Worm (Caenorhabditis elegans): ENCODE measurements around the gene lbp-3.

Gene lbp-3

DNA sequence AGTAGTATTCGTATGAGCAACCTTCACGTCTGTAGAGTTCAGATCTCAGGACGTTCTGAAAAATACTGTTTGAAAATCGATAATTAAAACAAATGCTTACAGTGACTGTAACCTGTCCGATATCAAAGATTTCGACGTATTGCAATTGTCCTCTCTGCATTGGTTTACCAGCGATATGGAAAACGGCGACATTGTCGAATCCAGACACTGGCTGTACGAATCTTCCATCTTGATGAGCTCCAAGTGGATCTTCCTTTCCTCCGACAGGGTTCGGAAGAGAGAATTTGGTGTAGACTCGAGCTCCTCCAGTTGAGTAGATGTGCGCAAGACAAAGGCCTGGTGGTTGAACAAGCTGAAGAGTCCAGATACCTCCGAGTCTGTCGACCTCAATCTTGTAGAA, 28.5 kb upstream of the lbp-3 start:
- no peak for TF ChIP-seq Y5F2A.4 (GFP tag; optimal IDR thresholded peaks at IDR 0.05)
- TF ChIP-seq unc-62 (GFP tag; optimal IDR thresholded peaks at IDR 0.05 in 1 of 2), result peak in 1 of 2 experiments; percentile 87
- TF ChIP-seq unc-62 (tag; optimal IDR thresholded peaks at IDR 0.05), result no peak

DNA sequence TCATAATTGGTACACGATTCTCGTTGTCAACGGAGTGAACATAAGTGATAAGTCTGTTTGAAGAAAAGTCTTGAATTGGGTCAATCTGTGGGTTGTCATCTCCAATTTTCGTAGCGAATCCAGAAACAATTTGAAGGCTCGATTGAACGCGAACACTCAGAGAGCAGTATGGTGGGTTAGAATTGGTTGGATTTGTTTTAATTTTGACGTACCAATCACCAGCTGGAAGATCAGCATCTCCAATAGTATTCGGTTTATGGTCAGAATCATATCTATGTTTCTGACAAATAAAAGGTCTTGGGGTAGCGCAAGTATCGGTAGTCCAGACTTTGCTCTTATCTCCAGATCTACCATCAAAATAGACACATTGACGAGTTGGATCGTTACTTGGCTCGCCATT, 26.6 kb upstream of the lbp-3 start:
- TF ChIP-seq lin-1 (GFP tag; IDR thresholded peaks at IDR 0.05), result no peak
- TF ChIP-seq unc-62 (GFP tag; optimal IDR thresholded peaks at IDR 0.05 in 1 of 2), result peak in 1 of 2 experiments; percentile 96
- no peak for TF ChIP-seq unc-62 (tag; optimal IDR thresholded peaks at IDR 0.05)
- no peak for TF ChIP-seq mxl-3 (GFP tag; optimal IDR thresholded peaks at IDR 0.05)
- no peak for TF ChIP-seq zfp-3 (GFP tag; conservative IDR thresholded peaks at IDR 0.05)
- no peak for TF ChIP-seq daf-12 (tag; optimal IDR thresholded peaks at IDR 0.05)
- no peak for TF ChIP-seq lin-39 (tag; optimal IDR thresholded peaks at IDR 0.05)
- no peak for TF ChIP-seq rbr-2 (tag; optimal IDR thresholded peaks at IDR 0.05)
- no peak for TF ChIP-seq vab-7 (GFP tag; IDR thresholded peaks at IDR 0.05)
- no peak for TF ChIP-seq ZK337.2 (GFP tag; IDR thresholded peaks at IDR 0.05)

DNA sequence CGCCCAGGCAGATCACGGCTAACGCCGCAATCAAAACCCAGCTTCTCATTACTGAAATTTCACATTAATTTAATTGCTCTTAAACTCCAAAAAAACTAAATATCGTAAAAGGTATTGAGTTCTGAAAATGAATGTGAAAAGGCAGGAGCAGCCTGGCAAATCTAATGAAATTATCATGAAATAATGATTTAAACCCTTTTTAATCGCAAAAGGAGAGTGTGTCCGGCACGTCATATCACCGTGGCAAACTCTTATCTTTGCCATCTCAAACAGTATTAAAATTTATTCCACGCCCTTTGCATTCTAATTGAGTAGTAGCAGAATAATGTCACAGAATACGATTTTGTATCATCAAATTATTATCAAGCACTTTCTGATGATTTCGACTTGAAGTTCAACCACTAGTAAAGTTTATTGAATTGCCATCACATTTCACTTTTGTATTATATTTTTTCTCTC, 21.8 kb upstream of the lbp-3 start, which contains the start of gene F28B4.3:
Gene F28B4.3 (minus strand): TSS at position 51 of the 459 bp plus-strand sequence.
- TF ChIP-seq skn-1 (tag; optimal IDR thresholded peaks at IDR 0.05), result no peak
- peak; percentile 41; the same call in 1 of the 2 replicates for TF ChIP-seq lin-1 (GFP tag; IDR thresholded peaks at IDR 0.05)
- TF ChIP-seq zip-11 (GFP tag; IDR thresholded peaks at IDR 0.05), result no peak
- TF ChIP-seq ceh-62 (tag; optimal IDR thresholded peaks at IDR 0.05), result no peak
- peak; percentile 86 for TF ChIP-seq nhr-28 (tag; optimal IDR thresholded peaks at IDR 0.05)
- peak; percentile 26 for TF ChIP-seq jun-1 (tag; optimal IDR thresholded peaks at IDR 0.05)
- no peak for TF ChIP-seq D1046.2 (GFP tag; IDR thresholded peaks at IDR 0.05)
- TF ChIP-seq tra-1 (GFP tag; IDR thresholded peaks at IDR 0.05), result 0 out of 2 replicates have a peak, but pooled peaks have one; percentile 47
- TF ChIP-seq saeg-2 (GFP tag; IDR thresholded peaks at IDR 0.05), result no peak
- no peak for TF ChIP-seq nhr-76 (tag; optimal IDR thresholded peaks at IDR 0.05)
- TF ChIP-seq nhr-77 (tag; optimal IDR thresholded peaks at IDR 0.05), result peak; percentile 47
- TF ChIP-seq spr-1 (tag; optimal IDR thresholded peaks at IDR 0.05), result no peak
- TF ChIP-seq lin-39 (tag; optimal IDR thresholded peaks at IDR 0.05), result no peak
- TF ChIP-seq duxl-1 (tag; optimal IDR thresholded peaks at IDR 0.05; ENCODE audit: poor library complexity), result peak; percentile 3
- peak; percentile 4 for TF ChIP-seq nhr-102 (tag; optimal IDR thresholded peaks at IDR 0.05)
- no peak for TF ChIP-seq Y5F2A.4 (GFP tag; optimal IDR thresholded peaks at IDR 0.05)
- TF ChIP-seq ceh-20 (GFP tag; IDR thresholded peaks at IDR 0.05), result peak; percentile 29; the same call in 1 of the 2 replicates
- TF ChIP-seq hlh-11 (tag; optimal IDR thresholded peaks at IDR 0.05), result peak; percentile 68
- no peak for TF ChIP-seq daf-16 (GFP tag; optimal IDR thresholded peaks at IDR 0.05)
- peak; percentile 37 for TF ChIP-seq daf-16 (tag; optimal IDR thresholded peaks at IDR 0.05)
- peak; percentile 73 for TF ChIP-seq dmd-6 (GFP tag; IDR thresholded peaks at IDR 0.05)
- TF ChIP-seq dve-1 (tag; optimal IDR thresholded peaks at IDR 0.05; ENCODE audit: insufficient read depth), result peak; percentile 75
- TF ChIP-seq hmg-1.1 (GFP tag; IDR thresholded peaks at IDR 0.05), result no peak
- TF ChIP-seq pqm-1 (tag; optimal IDR thresholded peaks at IDR 0.05), result peak; percentile 96
- no peak for TF ChIP-seq lin-29 (GFP tag; IDR thresholded peaks at IDR 0.05)
- no peak for TF ChIP-seq zag-1 (tag; optimal IDR thresholded peaks at IDR 0.05)
- TF ChIP-seq mes-2 (tag; optimal IDR thresholded peaks at IDR 0.05; ENCODE audit: poor library complexity, severe bottlenecking), result peak; percentile 29
- TF ChIP-seq php-3 (GFP tag; IDR thresholded peaks at IDR 0.05), result peak; percentile 93
- TF ChIP-seq lin-13 (GFP tag; optimal IDR thresholded peaks at IDR 0.05), result no peak

DNA sequence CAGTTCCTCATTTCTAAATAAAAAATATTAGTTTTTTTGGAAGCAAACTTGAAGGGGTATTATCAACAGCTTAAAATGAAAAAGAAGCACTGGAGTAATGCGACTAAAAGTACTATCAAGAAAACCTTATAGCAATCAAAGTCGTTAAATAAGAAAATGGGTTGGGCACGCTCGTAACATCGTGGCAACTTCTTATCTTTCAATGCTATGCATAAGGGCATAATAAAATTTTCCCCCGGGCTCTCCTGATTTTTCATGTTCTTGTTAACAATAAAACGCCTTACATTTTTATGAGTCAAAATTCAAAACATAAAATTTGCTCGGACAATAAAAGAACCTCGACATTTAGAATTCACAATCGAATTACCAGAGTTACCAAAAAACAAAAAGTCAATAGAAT, 13.6 kb upstream of the lbp-3 start, which contains the start of gene irg-7:
Gene irg-7 (minus strand): TSS at position 23 of the 400 bp plus-strand sequence.
- TF ChIP-seq snpc-4 (tag; optimal IDR thresholded peaks at IDR 0.05), result no peak
- TF ChIP-seq nhr-28 (tag; optimal IDR thresholded peaks at IDR 0.05), result peak; percentile 65
- TF ChIP-seq pqm-1 (tag; optimal IDR thresholded peaks at IDR 0.05), result peak; percentile 38
- TF ChIP-seq dmd-6 (GFP tag; IDR thresholded peaks at IDR 0.05), result peak; percentile 33; the same call in 1 of the 2 replicates
- no peak for TF ChIP-seq ceh-20 (GFP tag; IDR thresholded peaks at IDR 0.05)
- TF ChIP-seq hlh-11 (tag; optimal IDR thresholded peaks at IDR 0.05), result peak; percentile 11
- peak; percentile 51 for TF ChIP-seq dve-1 (tag; optimal IDR thresholded peaks at IDR 0.05; ENCODE audit: insufficient read depth)
- no peak for TF ChIP-seq daf-16 (GFP tag; optimal IDR thresholded peaks at IDR 0.05)
- peak; percentile 67 for TF ChIP-seq daf-16 (tag; optimal IDR thresholded peaks at IDR 0.05)
- peak; percentile 99 for TF ChIP-seq php-3 (GFP tag; IDR thresholded peaks at IDR 0.05)
- no peak for TF ChIP-seq tra-1 (GFP tag; IDR thresholded peaks at IDR 0.05)
